Fruit fly (Drosophila melanogaster): ENCODE measurements around the gene Rcd5.

Gene Rcd5

DNA sequence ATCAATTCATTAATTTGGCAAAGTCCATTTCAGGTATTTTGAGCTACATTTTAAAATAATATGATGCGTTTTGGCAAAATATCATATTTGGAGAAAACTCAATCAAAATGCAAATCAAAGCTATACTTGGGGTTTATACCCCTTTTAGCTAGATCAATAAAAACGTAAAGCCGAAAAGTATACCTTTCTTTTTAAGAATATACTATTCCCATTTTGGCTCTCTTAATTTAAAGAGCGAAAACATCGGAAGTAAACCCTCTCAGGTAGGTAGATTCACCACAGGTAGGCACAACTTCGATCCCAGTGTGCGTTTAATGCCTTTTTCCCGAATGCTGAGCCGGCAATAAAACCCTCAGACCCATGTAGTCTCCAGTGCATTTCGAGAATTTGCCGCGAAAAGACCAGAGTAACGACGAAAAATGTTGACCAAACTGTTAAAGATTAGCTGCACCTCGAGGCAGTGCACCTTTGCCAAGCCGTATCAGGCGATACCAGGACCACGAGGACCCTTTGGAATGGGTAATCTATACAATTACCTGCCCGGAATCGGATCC lies 21.7 kb downstream of the Rcd5 start, which contains the start of gene dib:
TSS of gene dib (plus strand) at position 372 of the 554 bp plus-strand sequence.
- no peak for TF ChIP-seq CG8478 (optimal IDR thresholded peaks at IDR 0.05)
- TF ChIP-seq psq (optimal IDR thresholded peaks at IDR 0.05), result no peak

DNA sequence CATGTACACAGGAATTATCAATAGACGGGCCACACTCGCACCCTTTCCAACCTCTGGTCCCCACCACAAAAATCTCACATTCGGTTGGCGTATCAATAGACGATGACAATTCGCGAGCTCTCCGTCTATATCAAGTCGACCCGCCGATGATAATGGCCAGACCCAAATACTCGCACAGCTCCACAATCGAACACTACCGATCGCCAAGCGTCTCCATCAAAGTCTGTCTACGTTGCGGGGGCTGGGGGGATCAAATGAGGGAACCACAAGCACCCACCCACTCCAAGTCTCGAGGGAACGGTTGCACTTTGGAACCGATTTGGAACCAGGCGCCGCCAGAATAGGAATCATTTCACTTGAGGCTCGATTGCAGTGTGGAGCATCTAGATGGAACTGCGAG lies 28.0 kb downstream of the Rcd5 start:
- no peak for TF ChIP-seq EcR (GFP tag; optimal IDR thresholded peaks at IDR 0.05)
- TF ChIP-seq Dll (optimal IDR thresholded peaks at IDR 0.05), result no peak
- no peak for TF ChIP-seq CG8478 (optimal IDR thresholded peaks at IDR 0.05)
- no peak for TF ChIP-seq pan (optimal IDR thresholded peaks at IDR 0.05)
- no peak for TF ChIP-seq usp (GFP tag; optimal IDR thresholded peaks at IDR 0.05)
- no peak for TF ChIP-seq psq (optimal IDR thresholded peaks at IDR 0.05)

DNA sequence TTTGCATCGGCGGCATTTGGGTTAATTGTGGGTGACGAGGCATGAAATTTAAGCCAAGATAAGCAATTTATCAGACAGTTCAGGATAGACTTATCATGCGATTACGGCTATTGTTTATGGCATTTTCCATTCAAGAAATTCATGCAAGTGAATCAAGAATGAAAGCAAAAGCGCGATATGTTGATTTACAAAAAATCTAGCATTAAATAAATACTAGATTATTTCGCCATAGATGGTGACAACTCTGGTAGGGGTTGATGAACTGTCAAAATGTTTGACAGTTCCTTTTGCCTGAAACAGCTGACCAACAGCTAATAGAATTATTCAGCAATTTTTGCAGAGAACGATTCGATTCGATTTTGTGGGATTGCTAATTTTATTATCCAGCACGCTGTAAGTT lies 28.7 kb downstream of the Rcd5 start, which contains the start of gene CG32259:
TSS of gene CG32259 (plus strand) at position 301 of the 400 bp plus-strand sequence.
- TF ChIP-seq Dll (optimal IDR thresholded peaks at IDR 0.05), result no peak
- no peak for TF ChIP-seq usp (GFP tag; optimal IDR thresholded peaks at IDR 0.05)
- no peak for TF ChIP-seq EcR (GFP tag; optimal IDR thresholded peaks at IDR 0.05)
- no peak for TF ChIP-seq pan (optimal IDR thresholded peaks at IDR 0.05)
- no peak for TF ChIP-seq psq (optimal IDR thresholded peaks at IDR 0.05)
- no peak for TF ChIP-seq CG8478 (optimal IDR thresholded peaks at IDR 0.05)

DNA sequence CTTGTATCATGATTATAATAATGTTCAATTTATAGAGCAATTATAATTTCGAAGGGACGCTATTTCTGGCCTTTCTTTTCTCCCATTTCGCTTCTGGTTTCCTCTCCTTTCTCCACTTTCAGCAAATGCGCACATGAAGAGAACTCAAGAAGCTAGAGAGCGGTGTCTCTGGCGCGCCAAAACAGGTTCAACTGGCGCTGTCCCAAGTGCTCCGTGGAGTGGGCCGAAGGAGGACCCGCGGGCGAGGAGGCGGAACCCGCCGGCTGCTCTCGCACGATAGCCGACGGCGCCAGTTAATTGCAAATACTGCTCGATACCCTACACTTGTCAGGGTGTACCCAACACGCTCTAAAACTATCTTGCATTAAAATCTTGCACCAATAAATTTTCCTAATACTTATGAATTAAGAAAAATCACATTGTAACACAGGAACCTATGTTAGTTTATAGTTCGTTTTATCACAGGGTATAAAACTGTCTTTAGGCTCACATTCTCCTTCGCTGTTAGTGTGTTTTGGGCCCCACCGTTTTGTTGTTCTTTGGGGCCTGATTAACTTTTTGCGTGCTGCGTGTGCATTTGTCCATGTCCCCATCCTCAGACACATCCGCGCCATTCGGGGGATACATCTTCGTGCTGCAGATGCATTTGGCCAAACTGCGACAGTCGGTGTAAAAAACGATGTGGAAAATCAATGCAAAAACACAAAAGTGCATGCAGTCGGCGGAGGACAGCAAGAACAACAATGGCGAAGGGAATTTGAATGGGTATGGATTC lies 30.1 kb downstream of the Rcd5 start:
- TF ChIP-seq psq (optimal IDR thresholded peaks at IDR 0.05) (no peak), pan (optimal IDR thresholded peaks at IDR 0.05) (peak; percentile 96), Dll (optimal IDR thresholded peaks at IDR 0.05) (peak; percentile 81), usp (GFP tag; optimal IDR thresholded peaks at IDR 0.05) (no peak), EcR (GFP tag; optimal IDR thresholded peaks at IDR 0.05) (no peak), CG8478 (optimal IDR thresholded peaks at IDR 0.05) (no peak)

DNA sequence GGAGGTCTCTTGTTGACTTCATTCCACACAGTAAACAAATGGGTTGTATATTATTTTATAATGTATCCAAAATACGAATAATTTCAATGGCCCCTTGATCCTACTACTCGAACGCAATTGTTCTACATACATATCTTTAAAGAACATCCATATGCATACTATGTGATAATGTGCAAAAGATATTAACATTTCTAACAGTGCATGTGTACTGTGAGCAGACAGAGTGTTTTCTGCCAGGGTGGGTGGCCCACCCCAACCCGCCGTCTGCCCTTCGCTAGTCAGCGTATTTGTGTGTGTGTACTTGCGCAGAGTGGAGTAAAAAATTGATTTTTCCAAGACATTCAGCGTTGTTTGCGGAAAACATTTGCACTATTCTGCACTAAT lies 30.7 kb downstream of the Rcd5 start:
- TF ChIP-seq EcR (GFP tag; optimal IDR thresholded peaks at IDR 0.05) (no peak), psq (optimal IDR thresholded peaks at IDR 0.05) (no peak)

DNA sequence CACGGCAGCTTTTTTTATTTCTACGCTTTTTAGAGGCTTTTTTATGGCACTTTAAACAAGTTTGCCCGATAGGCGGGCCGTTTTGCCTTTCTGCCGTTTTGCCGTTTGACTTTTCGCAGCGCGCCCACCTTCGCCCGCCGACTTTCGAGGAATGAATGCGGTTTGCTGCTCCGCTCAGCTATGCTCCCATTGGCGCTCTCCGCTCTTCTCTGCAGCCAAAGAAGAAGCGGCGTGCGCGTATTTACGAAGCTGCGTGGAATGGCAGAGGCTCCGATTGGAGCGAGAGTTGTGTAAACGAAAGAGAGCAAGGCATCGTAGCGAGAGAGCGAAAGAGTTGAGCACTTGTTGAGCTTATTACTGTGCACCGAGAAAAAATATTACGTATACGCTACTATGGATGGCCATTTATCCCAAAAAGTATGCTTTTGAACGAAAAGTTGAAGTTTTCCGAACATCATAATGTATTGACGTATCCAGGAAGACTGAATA lies 31.3 kb downstream of the Rcd5 start, which contains the start of gene wit:
TSS of gene wit (minus strand) at position 157 of the 489 bp plus-strand sequence.
- no peak for TF ChIP-seq EcR (GFP tag; optimal IDR thresholded peaks at IDR 0.05)
- TF ChIP-seq usp (GFP tag; optimal IDR thresholded peaks at IDR 0.05), result no peak
- TF ChIP-seq pan (optimal IDR thresholded peaks at IDR 0.05), result no peak
- no peak for TF ChIP-seq CG8478 (optimal IDR thresholded peaks at IDR 0.05)
- TF ChIP-seq Dll (optimal IDR thresholded peaks at IDR 0.05), result peak; percentile 91
- peak; percentile 65 for TF ChIP-seq psq (optimal IDR thresholded peaks at IDR 0.05)

DNA sequence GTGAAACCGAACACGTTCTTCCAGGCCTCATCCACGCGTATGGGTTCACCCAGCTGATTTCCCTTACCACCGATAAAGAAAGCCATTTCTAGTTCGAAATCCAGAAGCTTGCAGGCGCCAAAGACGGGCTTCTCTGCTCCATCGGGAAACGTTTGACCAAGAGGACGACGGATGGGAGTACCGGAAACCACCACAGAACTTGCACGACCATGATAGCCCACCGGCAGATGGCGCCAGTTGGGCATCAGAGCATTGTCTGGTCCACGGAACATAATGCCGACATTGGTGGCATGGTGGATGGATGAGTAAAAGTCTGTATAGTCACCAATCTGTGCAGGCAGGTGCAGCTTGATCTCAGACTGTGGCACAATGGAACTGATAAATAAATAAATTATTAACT lies 32.4 kb downstream of the Rcd5 start:
- TF ChIP-seq usp (GFP tag; optimal IDR thresholded peaks at IDR 0.05), result no peak
- TF ChIP-seq psq (optimal IDR thresholded peaks at IDR 0.05), result no peak
- no peak for TF ChIP-seq CG8478 (optimal IDR thresholded peaks at IDR 0.05)
- TF ChIP-seq EcR (GFP tag; optimal IDR thresholded peaks at IDR 0.05), result no peak

DNA sequence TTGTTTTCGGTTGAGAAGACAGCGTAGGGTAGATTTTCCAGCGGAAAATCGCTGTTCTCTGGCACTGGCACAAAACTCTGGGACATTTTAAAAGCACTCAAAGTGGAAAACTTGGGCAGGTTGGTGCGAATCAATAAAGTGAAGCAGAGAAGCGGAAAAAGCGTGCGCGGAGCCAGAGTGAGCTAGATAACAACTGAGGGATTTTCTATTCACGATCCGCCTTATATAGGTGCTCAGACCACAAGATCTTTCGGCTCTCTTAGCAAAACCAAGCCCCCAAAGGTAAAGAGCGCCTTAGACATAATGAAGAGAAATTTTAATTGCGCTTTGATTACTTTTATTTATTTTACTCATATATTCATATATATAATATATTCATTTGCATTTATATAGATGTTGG lies 33.4 kb downstream of the Rcd5 start, which contains the start of gene Faa:
TSS of gene Faa (minus strand) at position 200 of the 400 bp plus-strand sequence.
- TF ChIP-seq CG8478 (optimal IDR thresholded peaks at IDR 0.05) (no peak), pan (optimal IDR thresholded peaks at IDR 0.05) (no peak), EcR (GFP tag; optimal IDR thresholded peaks at IDR 0.05) (no peak), psq (optimal IDR thresholded peaks at IDR 0.05) (no peak), usp (GFP tag; optimal IDR thresholded peaks at IDR 0.05) (no peak), Dll (optimal IDR thresholded peaks at IDR 0.05) (no peak)

DNA sequence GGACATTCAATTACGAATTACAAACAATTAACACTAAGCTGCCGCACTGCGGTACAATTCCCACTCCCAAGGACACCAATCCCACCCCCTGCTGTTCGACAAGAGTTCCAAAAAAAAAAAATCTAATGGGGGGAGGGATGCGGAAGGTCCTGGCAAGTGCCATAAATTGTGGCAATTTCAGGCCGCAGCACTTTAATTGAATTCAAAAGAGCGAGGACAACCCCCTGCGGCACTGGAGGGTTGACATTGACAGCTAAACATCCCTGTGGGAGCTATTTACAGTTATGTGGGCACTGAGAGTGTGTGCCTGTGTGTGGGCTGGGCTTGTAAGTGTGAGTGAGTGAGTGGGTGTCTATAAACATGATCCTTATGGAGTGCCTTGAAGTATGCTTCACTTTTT lies 36.6 kb downstream of the Rcd5 start:
- TF ChIP-seq psq (optimal IDR thresholded peaks at IDR 0.05) (no peak), Dll (optimal IDR thresholded peaks at IDR 0.05) (no peak), EcR (GFP tag; optimal IDR thresholded peaks at IDR 0.05) (no peak), CG8478 (optimal IDR thresholded peaks at IDR 0.05) (no peak), pan (optimal IDR thresholded peaks at IDR 0.05) (no peak), usp (GFP tag; optimal IDR thresholded peaks at IDR 0.05) (no peak)

DNA sequence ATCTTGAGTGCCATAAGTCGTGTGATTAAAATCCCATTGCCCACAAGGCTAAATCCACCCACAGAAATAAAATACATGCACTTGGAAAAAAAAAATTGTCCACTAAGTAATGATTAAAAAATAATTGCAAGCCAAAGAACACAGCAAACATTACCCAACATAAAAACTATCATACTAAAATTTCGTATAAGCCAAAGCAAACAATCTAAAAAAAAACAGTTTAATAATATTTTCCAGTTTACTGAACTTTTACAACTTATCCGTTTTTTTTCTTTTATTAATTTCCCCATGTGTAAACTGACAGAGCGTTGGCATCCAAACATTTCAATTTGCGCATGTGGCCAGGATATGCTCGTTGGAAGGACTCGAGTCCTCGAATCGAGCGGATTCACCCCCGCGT lies 39.9 kb downstream of the Rcd5 start:
- TF ChIP-seq Dll (optimal IDR thresholded peaks at IDR 0.05), result no peak
- TF ChIP-seq CG8478 (optimal IDR thresholded peaks at IDR 0.05), result no peak
- TF ChIP-seq pan (optimal IDR thresholded peaks at IDR 0.05), result no peak
- TF ChIP-seq psq (optimal IDR thresholded peaks at IDR 0.05), result no peak

DNA sequence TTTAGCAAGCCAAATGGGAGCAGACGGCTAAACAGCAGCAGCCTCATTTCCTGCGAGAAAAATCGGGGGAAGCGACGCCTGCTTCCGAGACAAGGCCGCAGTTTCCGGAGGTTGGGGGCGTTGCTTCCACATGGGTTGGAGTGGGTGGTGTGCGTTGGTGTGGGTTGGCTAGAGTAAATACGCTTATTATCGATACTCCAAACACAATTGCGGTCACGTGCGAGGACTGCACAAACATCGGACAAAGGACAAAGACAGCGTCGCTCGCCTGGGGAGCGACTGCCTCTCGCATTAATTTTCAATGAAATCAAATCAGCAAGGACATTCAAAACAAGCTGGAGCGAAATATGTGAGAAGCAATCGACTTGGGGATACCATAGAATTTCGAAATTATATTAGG lies 40.9 kb downstream of the Rcd5 start:
- TF ChIP-seq EcR (GFP tag; optimal IDR thresholded peaks at IDR 0.05) (no peak), usp (GFP tag; optimal IDR thresholded peaks at IDR 0.05) (no peak), pan (optimal IDR thresholded peaks at IDR 0.05) (no peak), Dll (optimal IDR thresholded peaks at IDR 0.05) (no peak)

DNA sequence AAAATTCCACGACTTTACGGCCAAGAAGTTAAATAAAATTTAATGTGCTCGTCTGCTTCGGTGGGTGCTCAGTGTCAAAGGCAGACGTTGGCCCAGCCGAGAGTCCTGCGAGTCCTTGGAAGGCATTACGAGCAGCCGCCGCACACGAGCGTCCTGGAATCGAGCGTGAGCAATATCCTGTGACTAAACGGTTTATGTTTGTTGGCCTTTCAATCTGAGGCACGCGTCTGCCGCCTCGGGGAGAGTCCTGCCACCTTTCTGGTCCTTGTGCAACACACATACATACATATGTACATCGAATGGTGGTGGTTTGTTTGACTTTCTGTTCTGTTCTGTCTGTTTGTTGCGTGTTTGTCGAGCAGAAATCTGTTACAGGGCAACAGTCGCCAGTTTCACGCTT lies 43.1 kb downstream of the Rcd5 start:
- no peak for TF ChIP-seq usp (GFP tag; optimal IDR thresholded peaks at IDR 0.05)
- TF ChIP-seq EcR (GFP tag; optimal IDR thresholded peaks at IDR 0.05), result no peak
- no peak for TF ChIP-seq psq (optimal IDR thresholded peaks at IDR 0.05)
- TF ChIP-seq CG8478 (optimal IDR thresholded peaks at IDR 0.05), result no peak
- TF ChIP-seq pan (optimal IDR thresholded peaks at IDR 0.05), result no peak
- no peak for TF ChIP-seq Dll (optimal IDR thresholded peaks at IDR 0.05)

DNA sequence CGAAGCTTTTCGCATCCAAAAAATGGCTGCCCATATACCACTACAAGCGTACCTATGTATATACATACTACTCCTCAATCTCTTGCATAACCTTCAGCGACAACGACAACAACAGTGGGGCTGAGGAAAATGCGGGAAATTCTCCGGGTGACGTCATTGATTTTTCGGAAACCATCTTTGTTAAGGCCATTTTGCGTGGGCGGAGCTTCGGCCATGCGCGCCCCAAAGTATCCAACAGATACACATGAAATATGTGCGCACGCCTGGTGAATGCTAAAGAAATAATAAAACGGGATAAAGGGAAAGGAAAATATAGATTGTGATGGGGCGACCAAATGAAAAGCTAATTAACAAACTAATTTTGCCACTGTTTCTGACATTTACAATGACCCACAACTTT lies 45.5 kb downstream of the Rcd5 start:
- TF ChIP-seq usp (GFP tag; optimal IDR thresholded peaks at IDR 0.05) (no peak), EcR (GFP tag; optimal IDR thresholded peaks at IDR 0.05) (no peak), Dll (optimal IDR thresholded peaks at IDR 0.05) (no peak), pan (optimal IDR thresholded peaks at IDR 0.05) (no peak), CG8478 (optimal IDR thresholded peaks at IDR 0.05) (no peak), psq (optimal IDR thresholded peaks at IDR 0.05) (no peak)

Measured in whole organism.